Worm (Caenorhabditis elegans): Measurements from ENCODE around the gene F56D6.8.

DNA sequence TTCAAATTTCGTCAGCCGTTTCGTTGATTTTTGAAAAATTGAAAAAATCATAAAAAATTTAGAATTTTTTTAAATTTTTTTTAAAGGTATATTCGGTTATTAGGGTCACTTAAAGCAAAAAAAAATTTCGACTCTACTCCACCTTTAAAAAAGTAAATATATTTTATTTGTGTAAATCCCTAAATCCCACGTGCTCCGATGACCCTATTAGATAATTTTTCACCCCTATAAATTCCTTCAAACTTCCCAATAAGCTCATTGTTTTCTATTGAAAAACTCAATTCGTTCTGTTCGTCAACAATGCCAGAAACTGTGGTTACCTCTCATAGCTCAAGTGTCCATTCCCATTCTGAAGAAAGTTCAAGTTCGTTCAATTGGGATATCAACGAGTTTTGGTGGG lies 18.4 kb upstream of the F56D6.8 start, which contains the start of gene F56D6.20:
- TF ChIP-seq unc-62 (GFP tag; optimal IDR thresholded peaks at IDR 0.05), result no peak
- no peak for TF ChIP-seq nhr-12 (tag; optimal IDR thresholded peaks at IDR 0.05)
- no peak for TF ChIP-seq dpl-1 (GFP tag; optimal IDR thresholded peaks at IDR 0.05)
- TF ChIP-seq ztf-11 (tag; optimal IDR thresholded peaks at IDR 0.05), result no peak
- TF ChIP-seq unc-86 (tag; optimal IDR thresholded peaks at IDR 0.05), result no peak
- TF ChIP-seq lin-39 (tag; optimal IDR thresholded peaks at IDR 0.05), result no peak
- TF ChIP-seq nhr-11 (tag; optimal IDR thresholded peaks at IDR 0.05), result no peak
- TF ChIP-seq ztf-4 (tag; optimal IDR thresholded peaks at IDR 0.05), result no peak
- TF ChIP-seq snpc-4 (tag; optimal IDR thresholded peaks at IDR 0.05), result no peak
- TF ChIP-seq mdl-1 (tag; optimal IDR thresholded peaks at IDR 0.05), result no peak
- TF ChIP-seq lin-15B (tag; optimal IDR thresholded peaks at IDR 0.05), result no peak

Data from whole organism, L1 larva.